Fruit fly (Drosophila melanogaster): ENCODE measurements around the gene CG14957.
A peak's percentile ranks its signal among the peaks of the same experiment; 100 is the strongest.

Gene CG14957

DNA sequence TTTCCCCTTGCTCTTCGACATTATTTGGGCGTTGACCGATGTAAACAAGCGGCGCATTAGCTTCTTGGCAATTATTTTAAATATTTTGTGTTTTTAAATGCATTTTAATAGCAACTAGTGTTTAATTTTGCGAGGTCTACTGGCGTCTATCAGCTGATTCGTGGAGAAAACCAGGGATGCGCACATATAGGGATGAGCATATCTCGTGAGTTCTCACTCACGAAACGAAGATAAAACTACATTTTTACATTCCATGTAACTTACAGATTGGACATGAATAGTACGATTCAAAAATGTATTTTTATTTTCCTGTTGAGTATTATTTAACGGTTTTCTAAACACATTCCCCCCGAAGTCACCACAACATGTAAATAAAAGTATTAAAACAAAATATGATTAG, 10.1 kb downstream of the CG14957 start, which contains the start of gene CG14966 (continued):
- TF ChIP-seq CkIIα-i1 (GFP tag; IDR thresholded peaks at IDR 0.05) (no peak), gsb (GFP tag; IDR thresholded peaks at IDR 0.05) (no peak), Hr3 (GFP tag; optimal IDR thresholded peaks at IDR 0.05) (no peak), CG17328 (GFP tag; IDR thresholded peaks at IDR 0.05) (no peak), ftz-f1 (GFP tag; optimal IDR thresholded peaks at IDR 0.05) (no peak), CG17361 (GFP tag; IDR thresholded peaks at IDR 0.05) (0 out of 3 replicates have a peak, but pooled peaks have one; percentile 24), hb (GFP tag; IDR thresholded peaks at IDR 0.05; ENCODE audit: partially characterized antibody) (peak; percentile 78; the same call in 2 of the 3 replicates), Dfd (GFP tag; optimal IDR thresholded peaks at IDR 0.05) (no peak), CG13775 (GFP tag; optimal IDR thresholded peaks at IDR 0.05) (no peak), CrebB (tag; optimal IDR thresholded peaks at IDR 0.05) (no peak), Atf-2 (GFP tag; optimal IDR thresholded peaks at IDR 0.05) (no peak), bbx (GFP tag; IDR thresholded peaks at IDR 0.05; ENCODE audit: partially characterized antibody) (peak; percentile 96), CG2889 (GFP tag; IDR thresholded peaks at IDR 0.05) (no peak), CG17829 (tag; optimal IDR thresholded peaks at IDR 0.05) (peak; percentile 66), CG12071 (GFP tag; optimal IDR thresholded peaks at IDR 0.05) (no peak), odd (GFP tag; optimal IDR thresholded peaks at IDR 0.05) (no peak), Nf-YA (GFP tag; IDR thresholded peaks at IDR 0.05) (no peak), ERR (GFP tag; optimal IDR thresholded peaks at IDR 0.05) (peak; percentile 25), NC2α (GFP tag; optimal IDR thresholded peaks at IDR 0.05) (no peak), Adf1 (GFP tag; IDR thresholded peaks at IDR 0.05) (no peak), pum (GFP tag; optimal IDR thresholded peaks at IDR 0.05) (peak; percentile 38), Jarid2 (GFP tag; optimal IDR thresholded peaks at IDR 0.05) (no peak), CoRest (tag; optimal IDR thresholded peaks at IDR 0.05) (peak; percentile 45), CG7271 (tag; optimal IDR thresholded peaks at IDR 0.05) (no peak), Poxn (GFP tag; IDR thresholded peaks at IDR 0.05) (no peak), CG3847 (GFP tag; IDR thresholded peaks at IDR 0.05) (peak; percentile 44), sqz (GFP tag; optimal IDR thresholded peaks at IDR 0.05) (no peak), row (GFP tag; IDR thresholded peaks at IDR 0.05) (peak; percentile 85), dysf (GFP tag; IDR thresholded peaks at IDR 0.05) (no peak), pan (optimal IDR thresholded peaks at IDR 0.05) (no peak), pan (GFP tag; optimal IDR thresholded peaks at IDR 0.05 in 1 of 2, IDR thresholded peaks at IDR 0.05 in 1 of 2) (no peak), eyg (GFP tag; optimal IDR thresholded peaks at IDR 0.05) (no peak), CG18764 (GFP tag; optimal IDR thresholded peaks at IDR 0.05) (no peak), CG17612 (GFP tag; IDR thresholded peaks at IDR 0.05) (no peak), CG31224 (GFP tag; IDR thresholded peaks at IDR 0.05) (no peak), zen2 (GFP tag; IDR thresholded peaks at IDR 0.05; ENCODE audit: partially characterized antibody) (peak; percentile 80), CG16813 (GFP tag; IDR thresholded peaks at IDR 0.05; ENCODE audit: partially characterized antibody) (peak; percentile 91), sim (GFP tag; IDR thresholded peaks at IDR 0.05) (no peak), nerfin-2 (GFP tag; IDR thresholded peaks at IDR 0.05; ENCODE audit: partially characterized antibody) (peak; percentile 66; the same call in 1 of the 2 replicates), Doc3 (GFP tag; IDR thresholded peaks at IDR 0.05; ENCODE audit: partially characterized antibody) (peak; percentile 89), CG10543 (GFP tag; optimal IDR thresholded peaks at IDR 0.05) (peak; percentile 13), CG10209 (GFP tag; optimal IDR thresholded peaks at IDR 0.05) (no peak), ham (GFP tag; IDR thresholded peaks at IDR 0.05) (no peak), hbn (GFP tag; IDR thresholded peaks at IDR 0.05; ENCODE audit: partially characterized antibody) (peak; percentile 85), zfh2 (GFP tag; optimal IDR thresholded peaks at IDR 0.05) (peak; percentile 22), dmrt11E (tag; optimal IDR thresholded peaks at IDR 0.05) (no peak), Taf1 (GFP tag; IDR thresholded peaks at IDR 0.05) (no peak), gem (tag; optimal IDR thresholded peaks at IDR 0.05) (peak; percentile 33), Dp (GFP tag; optimal IDR thresholded peaks at IDR 0.05) (peak; percentile 42), unc-4 (GFP tag; IDR thresholded peaks at IDR 0.05; ENCODE audit: partially characterized antibody) (peak; percentile 91), CG13624 (GFP tag; optimal IDR thresholded peaks at IDR 0.05) (peak; percentile 54), CG5953 (GFP tag; IDR thresholded peaks at IDR 0.05) (no peak)

Data from whole organism, embryonic.